Worm (Caenorhabditis elegans) whole organism, early embryonic: ENCODE data around the gene T04H1.12.
A peak's percentile ranks its signal among the peaks of the same experiment; 100 is the strongest.

Experiments used
- B0310.2 ChIP-seq: sonication (generic microtip); optimal IDR thresholded peaks from 2 replicates; lab custom pipeline; 2016; ENCODE audit warnings: mild to moderate bottlenecking, missing genetic modification characterization, missing compliant biosample characterization
- F13C5.2 ChIP-seq: sonication (generic microtip); optimal IDR thresholded peaks from 2 replicates; lab custom pipeline; 2017; ENCODE audit warnings: mild to moderate bottlenecking, missing genetic modification characterization, inconsistent platforms, missing compliant biosample characterization
- aly-1 ChIP-seq: sonication (generic microtip); optimal IDR thresholded peaks from 2 replicates; lab custom pipeline; 2016; ENCODE audit warnings: missing genetic modification characterization, missing compliant biosample characterization
- ama-1 ChIP-seq: fragments of 150-350 bp; optimal IDR thresholded peaks from 2 replicates; lab custom pipeline; 2014
- ceh-13 ChIP-seq: fragments of 200-800 bp; sonication (Bioruptor generic); optimal IDR thresholded peaks from 2 replicates; lab custom pipeline; 2018; ENCODE audit warnings: mild to moderate bottlenecking, missing genetic modification characterization, missing compliant biosample characterization
- ceh-36 ChIP-seq: sonication (generic microtip); optimal IDR thresholded peaks from 2 replicates; lab custom pipeline; 2016; ENCODE audit warnings: missing genetic modification characterization, inconsistent platforms, missing compliant biosample characterization
- ets-7 ChIP-seq: sonication (generic microtip); optimal IDR thresholded peaks from 2 replicates; lab custom pipeline; 2016; ENCODE audit warnings: missing genotype, missing genetic modification characterization, missing compliant biosample characterization
- flt-1 ChIP-seq: fragments of 200-800 bp; sonication (Bioruptor generic); IDR thresholded peaks from 2 replicates; pipeline ENCODE4 v1.3.6; 2022; ENCODE audit warnings: missing genetic modification characterization, missing compliant biosample characterization
- hmbx-1 ChIP-seq: sonication (generic microtip); optimal IDR thresholded peaks from 2 replicates; lab custom pipeline; 2016; ENCODE audit warnings: mild to moderate bottlenecking, missing genetic modification characterization, missing compliant biosample characterization
- hmg-4 ChIP-seq: fragments of 200-800 bp; sonication (Bioruptor generic); optimal IDR thresholded peaks from 2 replicates; lab custom pipeline; 2018; ENCODE audit warnings: mild to moderate bottlenecking, missing genetic modification characterization, missing compliant biosample characterization
- hnd-1 ChIP-seq: sonication (generic microtip); optimal IDR thresholded peaks from 2 replicates; lab custom pipeline; 2016; ENCODE audit warnings: missing genetic modification characterization, missing compliant biosample characterization
- pes-1 ChIP-seq: fragments of 200-800 bp; sonication (Bioruptor generic); IDR thresholded peaks from 2 replicates; pipeline ENCODE4 v1.3.6; 2022; ENCODE audit warnings: missing genetic modification reagents, missing genetic modification characterization, missing compliant biosample characterization
- scrt-1 ChIP-seq: fragments of 200-800 bp; sonication (Bioruptor generic); IDR thresholded peaks from 2 replicates; pipeline ENCODE4 v1.3.6; 2022; ENCODE audit warnings: missing genetic modification characterization, missing compliant biosample characterization
- sea-1 ChIP-seq: fragments of 200-800 bp; sonication (Bioruptor generic); conservative IDR thresholded peaks from 2 replicates; pipeline ENCODE4 v1.3.6; 2022; ENCODE audit warnings: missing genetic modification characterization, missing compliant biosample characterization
- tbx-11 ChIP-seq: fragments of 200-800 bp; sonication (Bioruptor generic); IDR thresholded peaks from 2 replicates; pipeline ENCODE4 v1.3.6; 2022; ENCODE audit warnings: missing genetic modification characterization, missing compliant biosample characterization
- tbx-37 ChIP-seq: fragments of 200-800 bp; sonication (Bioruptor generic); conservative IDR thresholded peaks from 2 replicates; pipeline ENCODE4 v1.3.6; 2022; ENCODE audit warnings: missing genetic modification reagents, missing genetic modification characterization, missing compliant biosample characterization
- tra-4 ChIP-seq: sonication (generic microtip); optimal IDR thresholded peaks from 2 replicates; lab custom pipeline; 2017; ENCODE audit warnings: missing genetic modification characterization, missing compliant biosample characterization

Gene T04H1.12

DNA sequence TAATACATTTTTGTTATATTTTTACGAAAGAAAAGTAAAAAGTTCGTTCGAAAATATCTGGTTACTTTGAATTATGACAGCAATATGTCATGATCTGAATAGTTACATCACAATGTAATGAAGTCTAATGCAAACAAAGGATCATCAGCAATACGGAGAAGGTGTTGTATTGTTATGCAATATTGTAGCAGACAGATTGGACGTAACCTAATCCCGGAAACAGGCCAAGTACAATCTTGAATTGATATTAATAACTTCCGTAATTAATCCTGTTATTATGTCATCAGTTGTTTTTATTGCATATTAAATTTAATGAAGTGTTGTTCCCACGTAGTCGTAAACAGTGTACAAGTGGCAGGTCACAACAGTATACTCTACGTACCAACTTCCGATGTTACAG lies 26.1 kb downstream of the T04H1.12 start:
- TF ChIP-seq ceh-36 (peak; percentile 3), B0310.2 (tag; lab: Kevin White, UChicago) (no peak)

DNA sequence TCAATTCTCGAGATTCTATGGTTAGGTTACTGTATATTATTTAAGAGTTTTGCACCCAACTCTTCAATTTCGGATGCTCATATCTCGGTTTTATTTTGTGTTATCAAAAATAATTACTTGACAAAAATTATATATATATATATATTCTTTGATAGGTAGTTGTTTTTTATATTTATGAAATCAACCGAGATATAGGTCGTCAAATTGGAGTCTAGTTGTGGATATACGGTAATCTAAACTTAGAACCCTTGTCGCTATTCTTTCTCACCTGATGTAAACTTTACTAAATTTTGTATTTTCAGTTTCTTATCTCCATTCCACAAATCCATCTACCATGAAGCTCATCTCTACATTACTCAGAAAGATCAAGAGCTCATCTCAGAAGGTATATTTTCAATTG lies 27.7 kb downstream of the T04H1.12 start, which contains the start of gene F55C5.10:
Gene F55C5.10, plus strand, starts transcription at position 301 of the 400 bp plus-strand sequence.
- TF ChIP-seq scrt-1 (GFP tag; lab: Robert Waterston, UW) (no peak), F13C5.2 (no peak), tbx-11 (GFP tag; lab: Robert Waterston, UW) (no peak), tra-4 (tag; lab: Kevin White, UChicago) (no peak), flt-1 (no peak), ceh-36 (no peak), hmg-4 (no peak), B0310.2 (tag; lab: Kevin White, UChicago) (no peak), hmbx-1 (tag; lab: Kevin White, UChicago) (no peak), tbx-37 (GFP tag; lab: Robert Waterston, UW) (no peak), pes-1 (no peak)

- TF ChIP-seq scrt-1 (GFP tag; lab: Robert Waterston, UW) (no peak), pes-1 (no peak), ets-7 (tag; lab: Kevin White, UChicago) (no peak), ama-1 (lab: Kevin White, UChicago) (no peak), tra-4 (tag; lab: Kevin White, UChicago) (no peak), hmbx-1 (tag; lab: Kevin White, UChicago) (no peak), B0310.2 (tag; lab: Kevin White, UChicago) (no peak), tbx-37 (GFP tag; lab: Robert Waterston, UW) (no peak), aly-1 (no peak), ceh-36 (no peak), tbx-11 (GFP tag; lab: Robert Waterston, UW) (no peak), flt-1 (no peak), hnd-1 (tag; lab: Kevin White, UChicago) (no peak), sea-1 (GFP tag; lab: Robert Waterston, UW) (no peak), hmg-4 (no peak), F13C5.2 (no peak), ceh-13 (GFP tag; lab: Kevin White, UChicago) (no peak)
These were observed 32.2 kb downstream of the T04H1.12 start for ce11 chrV:12287667-12288066.

- no peak for TF ChIP-seq aly-1
- TF ChIP-seq B0310.2 (tag; lab: Kevin White, UChicago), result no peak
- TF ChIP-seq hnd-1 (tag; lab: Kevin White, UChicago), result no peak
- no peak for TF ChIP-seq ets-7 (tag; lab: Kevin White, UChicago)
- no peak for TF ChIP-seq pes-1
These were observed 33.1 kb downstream of the T04H1.12 start, which contains the start of gene rskd-1 for ce11 chrV:12288577-12288976. TSS of gene rskd-1 (minus strand) at chrV:12288615.

DNA sequence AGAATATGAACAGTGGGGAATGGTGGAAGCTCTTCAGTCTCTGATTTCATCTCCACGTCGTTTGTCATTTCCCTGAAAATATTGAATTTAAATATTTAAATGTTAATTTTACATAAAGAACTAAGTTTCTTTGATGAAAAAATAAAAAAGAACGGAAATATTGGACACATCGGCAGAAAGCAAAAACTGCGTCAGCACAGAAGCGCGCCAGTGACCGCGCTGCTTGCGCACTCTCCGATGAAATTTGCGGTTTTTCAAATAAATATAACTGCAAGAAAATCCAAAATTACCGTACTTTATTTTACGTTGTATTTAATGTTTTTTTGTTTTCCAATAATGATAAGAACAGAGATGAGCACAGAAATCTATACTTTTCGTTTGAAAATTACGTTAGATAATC lies 36.1 kb downstream of the T04H1.12 start, which contains the start of the genes srpa-68 and srh-16:
Gene srpa-68, minus strand, starts transcription at position 72 of the 400 bp plus-strand sequence.
Gene srh-16, plus strand, starts transcription at position 275 of the 400 bp plus-strand sequence.
- TF ChIP-seq sea-1 (GFP tag; lab: Robert Waterston, UW) (no peak), hmg-4 (peak; percentile 70), ama-1 (lab: Kevin White, UChicago) (no peak), tbx-37 (GFP tag; lab: Robert Waterston, UW) (0 out of 2 replicates have a peak, but pooled peaks have one; percentile 17), ets-7 (tag; lab: Kevin White, UChicago) (no peak), tra-4 (tag; lab: Kevin White, UChicago) (no peak), ceh-13 (GFP tag; lab: Kevin White, UChicago) (no peak), tbx-11 (GFP tag; lab: Robert Waterston, UW) (peak; percentile 42; the same call in 1 of the 2 replicates), hnd-1 (tag; lab: Kevin White, UChicago) (peak; percentile 39), B0310.2 (tag; lab: Kevin White, UChicago) (peak; percentile 28), F13C5.2 (peak; percentile 89), ceh-36 (peak; percentile 29), scrt-1 (GFP tag; lab: Robert Waterston, UW) (0 out of 2 replicates have a peak, but pooled peaks have one; percentile 56), aly-1 (no peak), pes-1 (peak; percentile 80), flt-1 (peak; percentile 74), hmbx-1 (tag; lab: Kevin White, UChicago) (no peak)

ce11 chrV:12294091-12294490 lies 38.6 kb downstream of the T04H1.12 start:
- TF ChIP-seq F13C5.2, result no peak
- TF ChIP-seq tbx-37 (GFP tag; lab: Robert Waterston, UW), result no peak
- TF ChIP-seq sea-1 (GFP tag; lab: Robert Waterston, UW), result no peak
- no peak for TF ChIP-seq pes-1
- TF ChIP-seq hmg-4, result no peak
- TF ChIP-seq ets-7 (tag; lab: Kevin White, UChicago), result no peak
- TF ChIP-seq ama-1 (lab: Kevin White, UChicago), result no peak
- no peak for TF ChIP-seq aly-1
- no peak for TF ChIP-seq flt-1
- no peak for TF ChIP-seq ceh-36
- no peak for TF ChIP-seq tra-4 (tag; lab: Kevin White, UChicago)
- TF ChIP-seq scrt-1 (GFP tag; lab: Robert Waterston, UW), result no peak
- no peak for TF ChIP-seq B0310.2 (tag; lab: Kevin White, UChicago)
- TF ChIP-seq hnd-1 (tag; lab: Kevin White, UChicago), result no peak
- TF ChIP-seq tbx-11 (GFP tag; lab: Robert Waterston, UW), result no peak
- no peak for TF ChIP-seq hmbx-1 (tag; lab: Kevin White, UChicago)
- TF ChIP-seq ceh-13 (GFP tag; lab: Kevin White, UChicago), result no peak

ce11 chrV:12295015-12295414 lies 39.6 kb downstream of the T04H1.12 start:
- TF ChIP-seq hmg-4 (peak; percentile 2), B0310.2 (tag; lab: Kevin White, UChicago) (no peak), hmbx-1 (tag; lab: Kevin White, UChicago) (no peak)

DNA sequence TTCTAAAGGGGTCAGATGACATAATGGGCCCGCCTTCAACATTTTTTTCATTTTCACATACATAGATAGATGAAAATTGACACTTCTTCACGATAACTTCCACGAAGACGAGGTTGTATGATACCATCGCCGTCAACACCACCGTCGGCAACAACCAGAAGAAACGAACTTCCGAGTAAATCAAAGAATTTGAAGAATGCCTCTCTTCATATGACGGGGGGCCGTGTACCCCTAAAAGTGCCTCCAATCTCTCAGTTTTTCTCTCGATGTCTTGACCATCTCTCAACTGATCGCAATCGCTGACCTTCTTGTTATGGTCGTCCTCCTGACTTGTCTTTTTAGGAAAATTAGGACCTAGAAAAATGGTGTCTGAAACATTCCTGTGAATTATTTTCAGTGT lies 40.1 kb downstream of the T04H1.12 start:
- no peak for TF ChIP-seq tra-4 (tag; lab: Kevin White, UChicago)
- TF ChIP-seq tbx-37 (GFP tag; lab: Robert Waterston, UW), result no peak
- TF ChIP-seq tbx-11 (GFP tag; lab: Robert Waterston, UW), result no peak
- no peak for TF ChIP-seq hmg-4
- no peak for TF ChIP-seq B0310.2 (tag; lab: Kevin White, UChicago)
- TF ChIP-seq aly-1, result no peak
- TF ChIP-seq ama-1 (lab: Kevin White, UChicago), result no peak
- TF ChIP-seq sea-1 (GFP tag; lab: Robert Waterston, UW), result no peak
- no peak for TF ChIP-seq F13C5.2
- TF ChIP-seq ceh-13 (GFP tag; lab: Kevin White, UChicago), result no peak
- no peak for TF ChIP-seq hnd-1 (tag; lab: Kevin White, UChicago)
- no peak for TF ChIP-seq ceh-36
- TF ChIP-seq hmbx-1 (tag; lab: Kevin White, UChicago), result no peak
- no peak for TF ChIP-seq pes-1
